Worm (Caenorhabditis elegans) whole organism, late embryonic: ENCODE results near the gene rpl-36.A.

Source experiments
- F13H6.1 ChIP-seq: sonication (generic microtip); optimal IDR thresholded peaks from 2 replicates; lab custom pipeline; 2016; ENCODE audit warnings: missing genetic modification characterization, missing compliant biosample characterization
- K09A11.1 ChIP-seq: sonication (generic microtip); optimal IDR thresholded peaks from 2 replicates; lab custom pipeline; 2017; ENCODE audit warnings: antibody characterized with exemption, mild to moderate bottlenecking, missing genetic modification characterization, missing compliant biosample characterization; ENCODE audit not compliant: insufficient read depth
- T23F11.4 ChIP-seq: fragments of 200-800 bp; sonication (Bioruptor generic); optimal IDR thresholded peaks from 2 replicates; lab custom pipeline; 2018; ENCODE audit warnings: mild to moderate bottlenecking, missing genetic modification characterization, missing compliant biosample characterization
- ceh-14 ChIP-seq: sonication (generic microtip); optimal IDR thresholded peaks from 2 replicates; lab custom pipeline; 2016; ENCODE audit warnings: missing genotype, missing genetic modification characterization, missing compliant biosample characterization
- ceh-2 ChIP-seq: sonication (generic microtip); optimal IDR thresholded peaks from 2 replicates; lab custom pipeline; 2016; ENCODE audit warnings: missing genotype, missing genetic modification characterization, missing compliant biosample characterization
- ceh-34 ChIP-seq: sonication (generic microtip); optimal IDR thresholded peaks from 2 replicates; lab custom pipeline; 2016; ENCODE audit warnings: mild to moderate bottlenecking, missing genetic modification characterization, missing compliant biosample characterization
- ceh-45 ChIP-seq: fragments of 200-800 bp; sonication (Bioruptor generic); IDR thresholded peaks from 2 replicates; pipeline ENCODE4 v1.3.6; 2022; ENCODE audit warnings: missing genetic modification reagents, missing genetic modification characterization, missing compliant biosample characterization
- ceh-6 ChIP-seq: fragments of 200-800 bp; sonication (Bioruptor generic); optimal IDR thresholded peaks from 2 replicates; lab custom pipeline; 2018; ENCODE audit warnings: mild to moderate bottlenecking, missing genetic modification characterization, missing compliant biosample characterization
- ceh-9 ChIP-seq: sonication (generic microtip); optimal IDR thresholded peaks from 2 replicates; lab custom pipeline; 2016; ENCODE audit warnings: mild to moderate bottlenecking, missing genetic modification characterization, inconsistent platforms, missing compliant biosample characterization
- che-1 ChIP-seq: sonication (generic microtip); optimal IDR thresholded peaks from 2 replicates; lab custom pipeline; 2016; ENCODE audit warnings: mild to moderate bottlenecking, missing genetic modification characterization, missing compliant biosample characterization
- dve-1 ChIP-seq: sonication (generic microtip); optimal IDR thresholded peaks from 2 replicates; lab custom pipeline; 2017; ENCODE audit warnings: antibody characterized with exemption, mild to moderate bottlenecking, missing genetic modification characterization, missing compliant biosample characterization
- elt-2 ChIP-seq: sonication (generic microtip); optimal IDR thresholded peaks from 2 replicates; lab custom pipeline; 2016; ENCODE audit warnings: missing genetic modification reagents, missing genetic modification characterization, missing compliant biosample characterization
- elt-4 ChIP-seq: sonication (generic microtip); optimal IDR thresholded peaks from 2 replicates; lab custom pipeline; 2016; ENCODE audit warnings: missing genetic modification characterization, missing compliant biosample characterization
- eyg-1 ChIP-seq: sonication (generic microtip); optimal IDR thresholded peaks from 2 replicates; lab custom pipeline; 2016; ENCODE audit warnings: missing genotype, missing genetic modification characterization, missing compliant biosample characterization
- fax-1 ChIP-seq: sonication (generic microtip); optimal IDR thresholded peaks from 2 replicates; lab custom pipeline; 2016; ENCODE audit warnings: missing genotype, missing genetic modification characterization, missing compliant biosample characterization
- fkh-10 ChIP-seq: fragments of 150-350 bp; optimal IDR thresholded peaks from 2 replicates; lab custom pipeline; 2014; ENCODE audit warnings: missing biosample characterization, missing genetic modification reagents, missing genetic modification characterization
- gmeb-2 ChIP-seq: sonication (generic microtip); optimal IDR thresholded peaks from 2 replicates; lab custom pipeline; 2016; ENCODE audit warnings: missing genetic modification characterization, inconsistent platforms, missing compliant biosample characterization
- hlh-13 ChIP-seq: fragments of 200-800 bp; sonication (Bioruptor generic); optimal IDR thresholded peaks from 2 replicates; lab custom pipeline; 2018; ENCODE audit warnings: mild to moderate bottlenecking, missing genetic modification characterization, missing compliant biosample characterization
- hlh-30 ChIP-seq: sonication (generic microtip); optimal IDR thresholded peaks from 2 replicates; lab custom pipeline; 2017; ENCODE audit warnings: antibody characterized with exemption, missing genetic modification characterization, missing compliant biosample characterization; ENCODE audit not compliant: insufficient read depth
- hlh-6 ChIP-seq: sonication (generic microtip); optimal IDR thresholded peaks from 2 replicates; lab custom pipeline; 2016; ENCODE audit warnings: missing genotype, missing genetic modification characterization, missing compliant biosample characterization
- hlh-8 ChIP-seq: sonication (generic microtip); optimal IDR thresholded peaks from 2 replicates; lab custom pipeline; 2016; ENCODE audit warnings: missing genotype, missing genetic modification characterization, missing compliant biosample characterization
- lin-11 ChIP-seq: fragments of 200-800 bp; sonication (Bioruptor generic); optimal IDR thresholded peaks from 2 replicates; lab custom pipeline; 2018; ENCODE audit warnings: mild to moderate bottlenecking, missing genetic modification characterization, missing compliant biosample characterization
- madf-2 ChIP-seq: sonication (generic microtip); optimal IDR thresholded peaks from 2 replicates; lab custom pipeline; 2017; ENCODE audit warnings: missing genetic modification characterization, missing compliant biosample characterization
- nhr-11 ChIP-seq: fragments of 150-350 bp; optimal IDR thresholded peaks from 2 replicates; lab custom pipeline; 2014; ENCODE audit warnings: missing biosample characterization, missing genetic modification characterization
- npax-4 ChIP-seq: sonication (generic microtip); optimal IDR thresholded peaks from 2 replicates; lab custom pipeline; 2016; ENCODE audit warnings: missing genetic modification characterization, missing compliant biosample characterization
- odd-2 ChIP-seq: sonication (generic microtip); optimal IDR thresholded peaks from 2 replicates; lab custom pipeline; 2017; ENCODE audit warnings: antibody characterized with exemption, mild to moderate bottlenecking, missing genetic modification characterization, missing compliant biosample characterization
- pat-9 ChIP-seq: fragments of 200-800 bp; sonication (Bioruptor generic); optimal IDR thresholded peaks from 2 replicates; lab custom pipeline; 2018; ENCODE audit warnings: mild to moderate bottlenecking, missing genetic modification characterization, moderate library complexity, missing compliant biosample characterization
- pax-1 ChIP-seq: fragments of 150-350 bp; optimal IDR thresholded peaks from 2 replicates; lab custom pipeline; 2014; ENCODE audit warnings: missing biosample characterization, missing genetic modification characterization
- pha-2 ChIP-seq: sonication (generic microtip); optimal IDR thresholded peaks from 2 replicates; lab custom pipeline; 2017; ENCODE audit warnings: mild to moderate bottlenecking, missing genetic modification characterization, missing compliant biosample characterization
- pha-4 ChIP-seq: fragments of 150-350 bp; optimal IDR thresholded peaks from 2 replicates; lab custom pipeline; 2018; ENCODE audit warnings: missing biosample characterization, missing genetic modification reagents, missing genetic modification characterization
- pqm-1 ChIP-seq: sonication (generic microtip); optimal IDR thresholded peaks from 2 replicates; lab custom pipeline; 2016; ENCODE audit warnings: missing genetic modification characterization, missing compliant biosample characterization
- ref-2 ChIP-seq: sonication (generic microtip); optimal IDR thresholded peaks from 2 replicates; lab custom pipeline; 2016; ENCODE audit warnings: missing genetic modification characterization, missing compliant biosample characterization
- sox-2 ChIP-seq: fragments of 200-800 bp; sonication (Bioruptor generic); IDR thresholded peaks from 2 replicates; pipeline ENCODE4 v1.3.6; 2022; ENCODE audit warnings: missing genetic modification reagents, missing genetic modification characterization, missing compliant biosample characterization
- sox-4 ChIP-seq: sonication (generic microtip); optimal IDR thresholded peaks from 2 replicates; lab custom pipeline; 2017; ENCODE audit warnings: mild to moderate bottlenecking, missing genetic modification characterization, inconsistent platforms, missing compliant biosample characterization
- ttx-3 ChIP-seq: sonication (generic microtip); optimal IDR thresholded peaks from 2 replicates; lab custom pipeline; 2016; ENCODE audit warnings: missing genetic modification reagents, missing genetic modification characterization, missing compliant biosample characterization
- unc-3 ChIP-seq, 2 experiments: fragments of 200-800 bp in 1 of 2; sonication (Bioruptor generic) in 1 of 2; sonication (generic microtip) in 1 of 2; conservative IDR thresholded peaks in 1 of 2; optimal IDR thresholded peaks in 1 of 2; 2 replicates each; pipeline versions ENCODE4 v1.3.6 to Lab custom; 2016 to 2022; ENCODE audit warnings: missing compliant biosample characterization in 2 of 2, missing genetic modification characterization in 2 of 2, missing genetic modification reagents in 1 of 2
- unc-42 ChIP-seq: sonication (generic microtip); optimal IDR thresholded peaks from 2 replicates; lab custom pipeline; 2016; ENCODE audit warnings: missing genotype, missing genetic modification characterization, missing compliant biosample characterization
- unc-55 ChIP-seq: sonication (generic microtip); optimal IDR thresholded peaks from 2 replicates; lab custom pipeline; 2017; ENCODE audit warnings: missing biosample characterization, missing genetic modification reagents, missing genetic modification characterization
- zip-5 ChIP-seq: sonication (generic microtip); optimal IDR thresholded peaks from 2 replicates; lab custom pipeline; 2016; ENCODE audit warnings: missing genetic modification characterization, missing compliant biosample characterization
- ztf-16 ChIP-seq: sonication (generic microtip); optimal IDR thresholded peaks from 2 replicates; lab custom pipeline; 2017; ENCODE audit warnings: missing genetic modification characterization, missing compliant biosample characterization

The rpl-36.A gene

ce11 chrII:11101171-11101570 lies 4.2 kb upstream of the rpl-36.A start (continued):
- no peak for TF ChIP-seq ceh-2 (tag; lab: Kevin White, UChicago)

- no peak for TF ChIP-seq ceh-34 (tag; lab: Kevin White, UChicago)
- no peak for TF ChIP-seq hlh-13 (GFP tag; lab: Kevin White, UChicago)
- no peak for TF ChIP-seq zip-5 (tag; lab: Kevin White, UChicago)
- no peak for TF ChIP-seq npax-4
- TF ChIP-seq hlh-6 (tag; lab: Kevin White, UChicago), result no peak
- no peak for TF ChIP-seq dve-1
- no peak for TF ChIP-seq ztf-16 (tag; lab: Kevin White, UChicago)
- no peak for TF ChIP-seq ceh-6 (GFP tag; lab: Kevin White, UChicago)
- no peak for TF ChIP-seq ttx-3 (tag; lab: Kevin White, UChicago)
- no peak for TF ChIP-seq ceh-45 (GFP tag; lab: Robert Waterston, UW)
- no peak for TF ChIP-seq ref-2 (tag; lab: Kevin White, UChicago)
- TF ChIP-seq hlh-8 (tag; lab: Kevin White, UChicago), result no peak
- no peak for TF ChIP-seq gmeb-2 (tag; lab: Kevin White, UChicago)
- no peak for TF ChIP-seq fax-1 (tag; lab: Kevin White, UChicago)
- no peak for TF ChIP-seq nhr-11 (tag; lab: Kevin White, UChicago)
- TF ChIP-seq, all 69 proteins: peak for 0
Measured at ce11 chrII:11099841-11100240, 2.8 kb upstream of the rpl-36.A start, which contains the start of gene C09H10.4. Gene C09H10.4, plus strand, starts transcription at chrII:11100141.

ce11 chrII:11096233-11096632 lies 771 bp downstream of the rpl-36.A start, which contains the start of gene nbs-1:
Gene nbs-1, minus strand, starts transcription at chrII:11096478.
- TF ChIP-seq hlh-8 (tag; lab: Kevin White, UChicago) (no peak), pax-1 (tag; lab: Kevin White, UChicago) (no peak), nhr-11 (tag; lab: Kevin White, UChicago) (no peak), sox-2 (GFP tag; lab: Robert Waterston, UW) (no peak), che-1 (no peak), odd-2 (tag; lab: Kevin White, UChicago) (no peak), ceh-14 (no peak), fkh-10 (GFP tag; lab: Kevin White, UChicago) (no peak), dve-1 (no peak)

- TF ChIP-seq elt-4 (tag; lab: Kevin White, UChicago), result no peak
- TF ChIP-seq madf-2 (tag; lab: Kevin White, UChicago), result no peak
- no peak for TF ChIP-seq pat-9
- no peak for TF ChIP-seq unc-3 (GFP tag; conservative IDR thresholded peaks at IDR 0.05; lab: Robert Waterston, UW)
- TF ChIP-seq unc-3 (tag; optimal IDR thresholded peaks at IDR 0.05; lab: Kevin White, UChicago), result no peak
- TF ChIP-seq hlh-30, result no peak
- TF ChIP-seq sox-2 (GFP tag; lab: Robert Waterston, UW), result no peak
- no peak for TF ChIP-seq T23F11.4 (GFP tag; lab: Kevin White, UChicago)
- no peak for TF ChIP-seq dve-1
- TF ChIP-seq, all 69 proteins: peak for 0
Measured at ce11 chrII:11094431-11094830, 2.6 kb downstream of the rpl-36.A start.

ce11 chrII:11092413-11092812 lies 4.6 kb downstream of the rpl-36.A start, which contains the start of gene rpl-42:
Gene rpl-42, plus strand, starts transcription at chrII:11092713.
- TF ChIP-seq pha-4 (tag; lab: Kevin White, UChicago) (no peak), K09A11.1 (tag; lab: Kevin White, UChicago) (no peak), ceh-14 (no peak), sox-4 (tag; lab: Kevin White, UChicago) (no peak), elt-2 (tag; lab: Kevin White, UChicago) (no peak), unc-55 (GFP tag; lab: Kevin White, UChicago) (no peak), lin-11 (tag; lab: Kevin White, UChicago) (no peak), F13H6.1 (tag; lab: Kevin White, UChicago) (no peak), ceh-9 (tag; lab: Kevin White, UChicago) (no peak), hlh-8 (tag; lab: Kevin White, UChicago) (no peak), pha-2 (tag; lab: Kevin White, UChicago) (no peak), fax-1 (tag; lab: Kevin White, UChicago) (no peak), eyg-1 (tag; lab: Kevin White, UChicago) (no peak), unc-3 (GFP tag; conservative IDR thresholded peaks at IDR 0.05; lab: Robert Waterston, UW) (no peak), unc-3 (tag; optimal IDR thresholded peaks at IDR 0.05; lab: Kevin White, UChicago) (no peak), pqm-1 (tag; lab: Kevin White, UChicago) (no peak), unc-42 (tag; lab: Kevin White, UChicago) (no peak), ttx-3 (tag; lab: Kevin White, UChicago) (no peak), ceh-2 (tag; lab: Kevin White, UChicago) (no peak)
